Worm (Caenorhabditis elegans): ENCODE results near the gene lact-8.

DNA sequence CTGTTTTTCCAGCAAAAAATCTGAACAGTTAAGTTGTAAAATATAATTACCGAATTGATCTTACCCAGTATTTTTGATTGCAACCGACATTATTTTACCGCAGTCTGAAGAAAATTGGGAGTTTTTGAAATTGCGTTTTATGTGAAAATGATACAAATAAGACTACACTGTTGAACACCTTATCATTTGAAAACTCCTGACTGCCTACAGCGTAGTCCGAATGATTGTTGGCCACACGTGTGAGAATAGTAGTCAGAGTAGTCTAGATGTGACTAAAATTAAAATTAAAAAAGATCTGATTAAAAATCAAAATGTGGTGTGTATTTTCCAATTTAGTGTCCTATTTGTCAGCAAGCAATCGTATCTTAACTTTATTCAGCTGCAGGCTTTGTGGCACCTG is 46.7 kb downstream of the lact-8 start, which contains the start of gene dhs-18:
- no peak for TF ChIP-seq zag-1 (tag; optimal IDR thresholded peaks at IDR 0.05)
- TF ChIP-seq elt-1 (tag; optimal IDR thresholded peaks at IDR 0.05), result no peak
- no peak for TF ChIP-seq ceh-9 (tag; optimal IDR thresholded peaks at IDR 0.05)
- no peak for TF ChIP-seq ama-1 (optimal IDR thresholded peaks at IDR 0.05)
- no peak for TF ChIP-seq pha-4 (tag; optimal IDR thresholded peaks at IDR 0.05)

Data from whole organism, L3 larva.